Fruit fly (Drosophila melanogaster): Measurements from ENCODE around the gene Nhe1.
A peak's percentile ranks its signal among the peaks of the same experiment; 100 is the strongest.

Gene Nhe1

DNA sequence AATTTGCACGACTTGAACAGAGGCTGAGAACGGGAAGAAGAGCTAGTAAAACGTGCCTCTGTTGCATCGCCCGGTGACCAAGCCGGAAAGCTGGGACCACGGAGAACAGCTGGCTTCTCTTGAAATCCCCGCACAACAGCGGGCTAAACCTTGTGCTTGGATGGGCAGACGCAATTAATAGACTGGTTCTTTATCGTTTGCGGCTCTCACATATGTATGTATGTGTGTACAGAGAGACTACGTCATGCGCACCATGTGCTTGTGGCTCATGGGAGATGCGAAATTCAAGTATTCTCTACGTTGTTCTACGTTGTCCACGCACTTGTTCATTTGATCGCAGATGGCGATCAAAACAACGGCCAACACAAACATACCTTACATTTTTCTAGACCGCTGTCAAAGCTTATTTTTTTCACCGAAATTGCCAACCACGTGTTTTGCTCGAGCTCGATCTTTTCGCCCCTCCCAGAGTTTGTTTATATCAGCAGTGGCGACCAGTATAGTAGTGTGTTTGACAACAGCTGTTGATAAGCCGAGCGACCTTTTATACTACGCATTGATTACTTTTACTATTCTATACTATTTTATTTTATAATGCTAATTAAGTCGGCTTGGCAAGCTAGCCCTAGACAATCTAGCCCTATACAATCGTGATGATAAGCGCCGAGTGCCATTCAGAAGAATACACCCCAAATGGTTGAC is 2.7 kb upstream of the Nhe1 start:
- peak; percentile 20 for TF ChIP-seq CG17801 (GFP tag; optimal IDR thresholded peaks at IDR 0.05; ENCODE audit: partially characterized antibody)

DNA sequence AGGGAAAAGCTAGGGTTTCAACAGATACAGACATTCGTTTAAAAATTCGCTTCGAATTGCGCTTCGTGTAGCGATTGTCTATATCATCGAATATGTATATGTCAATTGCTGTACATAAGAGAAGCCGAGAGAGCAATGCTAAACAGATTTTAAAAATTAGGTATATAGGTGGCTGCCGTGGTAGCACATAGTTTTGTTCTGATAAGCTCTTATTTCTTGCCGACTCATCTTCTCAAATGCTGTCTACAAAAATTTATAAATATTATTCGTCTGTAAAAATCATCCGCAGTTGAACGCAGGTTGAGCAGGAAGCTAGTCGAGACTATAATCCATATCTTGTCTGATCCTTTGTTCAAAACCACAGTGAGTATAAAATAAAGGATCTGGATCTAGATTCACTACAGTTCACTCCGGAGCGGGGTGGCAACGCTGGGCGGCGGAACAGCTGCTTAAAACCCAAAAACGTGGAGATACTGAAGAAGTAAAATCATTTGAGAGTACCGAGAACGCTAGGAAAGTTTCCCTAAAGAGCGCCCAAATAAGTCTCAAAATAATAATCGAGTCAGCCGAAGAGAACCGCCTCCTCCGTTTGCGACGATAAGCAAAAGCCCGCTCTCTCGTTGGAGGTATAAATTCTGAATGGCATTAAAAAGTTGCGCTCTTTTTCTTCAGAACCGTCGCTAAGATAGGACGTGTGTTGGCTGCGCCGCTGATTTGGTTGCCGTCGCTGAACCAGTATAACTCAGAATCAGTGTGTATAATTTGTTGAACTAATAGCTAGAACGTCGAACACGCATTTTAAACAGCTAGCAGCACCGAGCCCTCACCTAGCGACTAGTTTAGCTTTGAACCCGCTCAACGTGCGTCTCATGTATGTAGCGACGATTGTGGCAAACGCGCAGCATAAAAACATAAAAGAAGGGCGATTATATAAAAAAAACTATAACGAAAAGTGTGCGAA is 1.2 kb upstream of the Nhe1 start:
- peak; percentile 26 for TF ChIP-seq CG17801 (GFP tag; optimal IDR thresholded peaks at IDR 0.05; ENCODE audit: partially characterized antibody)

DNA sequence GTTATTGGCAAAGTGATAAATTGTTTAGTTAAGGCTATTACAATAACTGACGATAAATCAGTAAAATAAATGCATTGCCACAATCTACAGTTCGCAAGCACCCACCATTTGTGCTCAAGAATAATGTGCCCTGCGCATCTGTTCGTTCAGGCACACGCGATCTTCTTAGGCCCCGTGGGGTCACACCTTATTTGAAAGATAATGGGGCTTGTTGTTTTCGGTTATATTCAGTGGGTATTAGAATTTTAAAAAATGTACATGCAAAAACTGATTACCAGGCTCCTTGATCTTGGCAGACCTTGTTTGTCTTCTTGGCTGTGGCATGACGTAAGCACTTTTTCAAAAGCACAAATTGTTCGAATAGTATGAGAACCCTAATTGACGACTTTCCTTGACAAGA is 500 bp upstream of the Nhe1 start:
- TF ChIP-seq CG17801 (GFP tag; optimal IDR thresholded peaks at IDR 0.05; ENCODE audit: partially characterized antibody), result no peak

dm6 chr2L:102161-102761 is 4.3 kb downstream of the Nhe1 start, which contains the start of gene Creld:
Creld (plus strand) TSS chr2L:102380.
- TF ChIP-seq CG17801 (GFP tag; optimal IDR thresholded peaks at IDR 0.05; ENCODE audit: partially characterized antibody), result peak; percentile 68

- TF ChIP-seq CG17801 (GFP tag; optimal IDR thresholded peaks at IDR 0.05; ENCODE audit: partially characterized antibody), result no peak
These were observed 11.9 kb downstream of the Nhe1 start, which contains the start of gene Zir for dm6 chr2L:94639-95059. Zir (plus strand) TSS chr2L:94739.

DNA sequence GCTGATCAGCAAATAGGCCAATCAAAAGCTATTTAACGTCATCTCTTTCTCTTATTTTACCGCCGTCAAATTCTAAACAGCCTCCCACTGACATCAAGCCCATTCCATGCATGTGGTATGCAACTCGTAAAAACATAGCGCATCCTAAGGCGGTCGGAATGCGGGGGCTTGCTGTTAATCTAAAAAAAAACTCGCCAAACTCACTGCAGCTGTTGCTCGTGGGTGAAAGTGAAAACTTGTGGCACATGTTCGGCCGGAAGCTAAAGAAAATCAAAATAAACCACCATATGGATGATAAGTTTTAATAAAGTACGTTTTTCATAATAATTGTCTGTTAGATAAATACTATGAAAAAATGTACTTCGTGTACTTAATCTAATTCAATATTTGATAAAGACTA is 12.4 kb downstream of the Nhe1 start:
- TF ChIP-seq CG17801 (GFP tag; optimal IDR thresholded peaks at IDR 0.05; ENCODE audit: partially characterized antibody), result no peak

DNA sequence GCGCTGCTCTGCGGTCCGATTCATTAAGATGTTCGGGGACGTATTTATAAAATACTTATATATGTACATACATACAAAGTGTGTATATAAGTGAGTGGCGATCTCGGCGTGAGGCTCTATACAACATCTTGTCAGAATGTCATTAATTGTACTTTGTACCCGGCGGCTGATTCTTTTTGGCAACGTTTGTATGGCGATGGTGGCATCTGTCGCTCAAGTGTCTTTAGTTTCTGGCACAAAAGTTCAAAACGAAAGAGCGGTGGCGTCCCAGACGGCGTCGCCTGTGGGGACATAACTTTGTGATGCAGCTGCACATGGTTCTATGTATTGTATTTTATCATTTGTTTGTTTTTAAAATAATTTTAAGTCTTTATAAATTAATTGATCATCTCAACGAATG is 13.5 kb downstream of the Nhe1 start:
- no peak for TF ChIP-seq CG17801 (GFP tag; optimal IDR thresholded peaks at IDR 0.05; ENCODE audit: partially characterized antibody)

DNA sequence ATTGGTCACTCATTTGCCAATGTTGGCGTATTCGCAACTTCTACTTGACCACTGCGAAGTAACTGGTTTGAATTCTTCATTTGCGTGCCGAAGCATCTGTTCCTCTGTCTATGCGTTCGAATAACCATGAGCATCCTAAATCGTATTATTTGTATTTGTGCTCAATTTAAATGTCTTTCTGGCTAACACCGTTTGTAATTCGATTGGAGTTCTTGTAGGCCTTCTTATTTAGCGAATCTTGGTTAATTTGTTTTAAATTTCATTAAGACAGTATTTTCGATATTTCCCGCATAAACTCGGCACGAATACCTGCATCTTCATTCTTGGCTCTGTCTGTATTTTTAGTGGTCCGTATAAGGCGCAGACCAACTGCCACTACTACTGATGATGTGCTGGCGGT is 14.7 kb downstream of the Nhe1 start:
- TF ChIP-seq CG17801 (GFP tag; optimal IDR thresholded peaks at IDR 0.05; ENCODE audit: partially characterized antibody), result no peak

dm6 chr2L:91333-91732 is 15.2 kb downstream of the Nhe1 start:
- no peak for TF ChIP-seq CG17801 (GFP tag; optimal IDR thresholded peaks at IDR 0.05; ENCODE audit: partially characterized antibody)

DNA sequence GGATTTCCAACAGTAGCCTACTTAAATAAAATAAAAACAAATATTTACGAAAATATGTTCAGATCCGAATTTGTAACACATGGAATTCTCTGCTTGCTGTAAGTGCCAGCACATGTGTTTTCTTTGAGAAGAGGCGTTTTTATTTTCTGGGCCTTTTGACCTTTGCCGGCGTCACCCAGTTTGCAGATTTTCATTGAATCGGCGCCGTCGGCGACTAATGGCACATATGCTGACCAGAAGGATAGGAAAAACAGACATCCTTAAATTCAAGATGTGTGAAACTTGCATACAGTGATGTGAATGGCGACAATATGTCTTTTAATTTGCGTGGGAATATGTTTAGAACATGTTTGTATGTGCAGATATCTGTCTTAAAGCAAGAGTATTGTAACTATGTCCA is 16.5 kb downstream of the Nhe1 start:
- TF ChIP-seq CG17801 (GFP tag; optimal IDR thresholded peaks at IDR 0.05; ENCODE audit: partially characterized antibody), result no peak

dm6 chr2L:89158-89557 is 17.4 kb downstream of the Nhe1 start:
- TF ChIP-seq CG17801 (GFP tag; optimal IDR thresholded peaks at IDR 0.05; ENCODE audit: partially characterized antibody), result no peak

- no peak for TF ChIP-seq CG17801 (GFP tag; optimal IDR thresholded peaks at IDR 0.05; ENCODE audit: partially characterized antibody)
These were observed 18.0 kb downstream of the Nhe1 start for dm6 chr2L:88528-88927.

DNA sequence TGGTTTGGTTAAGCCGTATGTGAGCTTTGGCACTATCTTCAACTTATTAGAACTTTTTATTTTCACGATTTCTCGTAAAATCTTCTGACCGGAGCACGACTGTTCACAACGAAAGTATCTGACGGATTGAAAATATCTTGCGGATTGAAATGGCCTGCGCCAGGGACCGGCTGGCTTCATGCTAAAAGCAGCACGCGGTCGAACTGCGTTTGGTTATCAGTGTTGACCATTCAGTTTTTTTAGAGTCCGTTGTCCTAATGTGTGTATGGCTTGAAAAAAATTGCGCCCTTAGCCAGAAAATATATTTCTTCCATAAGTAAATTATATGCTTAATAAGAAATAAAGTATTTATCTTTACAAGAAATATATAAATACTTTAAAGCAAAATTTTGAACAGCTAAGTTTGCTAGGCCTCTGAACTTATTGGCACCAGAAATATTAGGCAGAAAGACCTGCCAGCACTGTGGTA is 19.2 kb downstream of the Nhe1 start, which contains the start of gene net:
Gene net, minus strand, starts transcription at position 133 of the 469 bp plus-strand sequence.
- TF ChIP-seq CG17801 (GFP tag; optimal IDR thresholded peaks at IDR 0.05; ENCODE audit: partially characterized antibody), result peak; percentile 50

DNA sequence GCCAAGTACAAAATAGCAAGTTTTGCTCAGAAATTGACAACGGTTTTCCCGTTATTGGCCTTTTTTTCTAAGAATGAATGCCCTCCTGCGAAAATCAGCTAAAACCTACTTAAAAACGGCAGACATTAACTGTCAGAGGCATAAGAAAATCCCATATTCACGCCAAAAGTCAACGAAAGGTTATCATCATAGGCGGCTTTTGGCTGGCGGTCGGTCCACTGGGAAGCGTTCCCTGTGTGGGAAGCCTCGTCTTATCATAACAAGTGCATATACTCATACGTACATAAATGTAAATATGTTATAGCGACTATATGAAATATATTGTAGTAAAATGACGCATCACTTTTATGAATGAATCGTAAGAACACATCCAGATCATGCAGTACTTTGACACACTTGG is 20.8 kb downstream of the Nhe1 start:
- no peak for TF ChIP-seq CG17801 (GFP tag; optimal IDR thresholded peaks at IDR 0.05; ENCODE audit: partially characterized antibody)

DNA sequence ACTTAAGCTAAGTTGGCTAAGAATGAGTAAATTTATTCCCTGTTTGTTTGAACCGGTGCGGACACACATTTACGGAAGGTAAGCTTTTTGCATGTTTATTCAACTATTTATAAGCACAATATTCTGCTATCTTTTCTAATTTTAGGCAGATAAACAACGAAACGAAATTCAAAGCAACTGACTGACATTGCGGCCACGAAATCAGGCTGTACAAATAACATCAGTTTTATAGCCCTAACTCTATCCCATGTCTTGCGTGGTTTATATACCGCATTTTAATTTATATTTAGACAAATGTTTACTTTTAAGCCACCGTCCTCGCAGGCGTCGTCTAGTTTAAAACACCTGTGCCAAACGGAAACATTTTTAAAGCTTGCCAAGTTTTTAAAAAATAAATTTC is 21.4 kb downstream of the Nhe1 start:
- no peak for TF ChIP-seq CG17801 (GFP tag; optimal IDR thresholded peaks at IDR 0.05; ENCODE audit: partially characterized antibody)
